Fruit fly (Drosophila melanogaster): ENCODE results near the gene CG7668.

DNA sequence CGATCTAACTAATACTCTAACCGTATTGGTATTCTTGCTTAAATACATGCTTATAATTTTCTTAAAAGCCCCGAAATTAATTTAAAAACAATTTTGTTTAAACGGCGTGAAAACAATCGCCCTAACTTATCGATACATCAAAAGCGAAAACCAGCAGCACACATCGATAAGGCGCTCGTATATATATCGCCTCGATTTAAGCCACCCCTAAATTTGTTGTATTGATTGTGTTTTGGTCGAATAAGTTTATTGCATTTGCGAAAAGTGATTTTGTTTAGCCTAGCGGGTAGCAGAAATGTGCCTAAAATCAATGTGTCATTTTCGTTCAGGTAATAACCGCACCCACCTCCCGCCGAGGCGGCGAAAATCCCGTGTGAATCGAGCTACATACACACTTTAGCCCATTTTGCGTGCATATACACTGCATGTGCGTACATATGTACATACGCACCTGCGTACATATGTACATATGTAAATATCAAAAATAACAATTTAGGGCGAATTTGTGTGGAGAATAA lies 10.8 kb upstream of the CG7668 start, which contains the start of the genes CG7646 and Nca:
- TF ChIP-seq CG10669 (GFP tag; optimal IDR thresholded peaks at IDR 0.05) (no peak), acj6 (GFP tag; optimal IDR thresholded peaks at IDR 0.05) (no peak), pdm3 (GFP tag; optimal IDR thresholded peaks at IDR 0.05) (no peak), Sox102F (GFP tag; optimal IDR thresholded peaks at IDR 0.05) (no peak), CG6163 (GFP tag; IDR thresholded peaks at IDR 0.05) (no peak), OdsH (GFP tag; optimal IDR thresholded peaks at IDR 0.05) (no peak), CG6854 (GFP tag; optimal IDR thresholded peaks at IDR 0.05) (no peak), dac (GFP tag; optimal IDR thresholded peaks at IDR 0.05) (no peak), Blimp-1 (GFP tag; optimal IDR thresholded peaks at IDR 0.05) (no peak)

Measured in whole organism, prepupa.